Fruit fly (Drosophila melanogaster) whole organism, prepupa: ENCODE data around the gene Osi21.

Experiments used
- CG15336 ChIP-seq: fragments of 200-800 bp; sonication (Bioruptor generic); IDR thresholded peaks from 2 replicates; pipeline ENCODE4 v1.3.6; 2022; ENCODE audit warnings: missing biosample characterization, missing genetic modification characterization
- CG8632 ChIP-seq: fragments of 200-800 bp; sonication (Bioruptor generic); optimal IDR thresholded peaks from 3 replicates; lab custom pipeline; 2016; ENCODE audit warnings: missing biosample characterization, missing genetic modification characterization
- Ets21C ChIP-seq: fragments of 200-800 bp; sonication (Bioruptor generic); optimal IDR thresholded peaks from 3 replicates; lab custom pipeline; 2016; ENCODE audit warnings: missing biosample characterization, missing genetic modification characterization
- net ChIP-seq: fragments of 200-800 bp; sonication (Bioruptor generic); optimal IDR thresholded peaks from 3 replicates; lab custom pipeline; 2016; ENCODE audit warnings: missing biosample characterization, missing genetic modification characterization
- vri ChIP-seq: fragments of 200-800 bp; sonication (Bioruptor generic); optimal IDR thresholded peaks from 3 replicates; lab custom pipeline; 2016; ENCODE audit warnings: missing biosample characterization, mild to moderate bottlenecking, missing genetic modification characterization

DNA sequence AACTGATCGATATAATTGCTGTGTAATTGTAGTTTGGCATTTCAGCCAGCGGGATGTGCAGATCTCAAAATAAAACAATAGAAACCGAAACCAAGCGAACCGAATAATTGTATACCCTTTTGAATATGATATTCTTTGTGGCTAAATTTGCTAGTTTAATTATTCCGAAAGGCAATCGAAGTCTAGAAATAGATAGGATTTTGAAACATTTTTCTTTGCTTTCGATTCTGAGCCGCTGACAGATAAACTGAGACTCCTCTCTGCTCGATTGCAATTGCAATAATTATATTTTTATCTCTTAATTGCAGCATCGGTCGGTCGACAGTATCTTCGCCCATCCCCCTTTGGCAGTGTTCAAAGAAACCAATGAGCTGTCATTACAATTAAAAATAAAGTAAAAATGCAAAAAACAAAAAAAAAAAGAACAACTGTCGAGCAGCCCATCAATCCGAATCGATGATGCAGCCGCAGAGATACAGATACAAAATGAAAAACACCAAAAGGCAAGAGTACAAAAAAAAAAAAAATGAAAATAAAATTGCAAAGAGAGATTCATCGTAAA lies 47.6 kb upstream of the Osi21 start:
- no peak for TF ChIP-seq vri (GFP tag; lab: Kevin White, UChicago)
- TF ChIP-seq Ets21C, result no peak
- no peak for TF ChIP-seq net
- TF ChIP-seq CG15336, result peak; percentile 42; the same call in 1 of the 2 replicates
- TF ChIP-seq CG8632 (GFP tag; lab: Kevin White, UChicago), result no peak
